Worm (Caenorhabditis elegans) whole organism, L2 larva: ENCODE data around the gene kgb-2.

ENCODE experiments used
- C34F6.9 ChIP-seq: fragments of 150-350 bp; optimal IDR thresholded peaks from 2 replicates; lab custom pipeline; 2014; ENCODE audit warnings: missing biosample characterization, missing genetic modification characterization
- F13H6.1 ChIP-seq: sonication (generic microtip); optimal IDR thresholded peaks from 2 replicates; lab custom pipeline; 2016; ENCODE audit warnings: missing genetic modification characterization, missing compliant biosample characterization
- R02D3.7 ChIP-seq: fragments of 150-350 bp; optimal IDR thresholded peaks from 2 replicates; lab custom pipeline; 2014; ENCODE audit warnings: missing biosample characterization, missing genetic modification characterization
- Y55F3AM.14 ChIP-seq: fragments of 200-800 bp; sonication (Bioruptor generic); optimal IDR thresholded peaks from 2 replicates; lab custom pipeline; 2018; ENCODE audit warnings: mild to moderate bottlenecking, missing genetic modification characterization, missing compliant biosample characterization
- ZK546.5 ChIP-seq: sonication (generic microtip); optimal IDR thresholded peaks from 2 replicates; lab custom pipeline; 2017; ENCODE audit warnings: missing biosample characterization, missing genetic modification characterization
- ama-1 ChIP-seq: fragments of 150-350 bp; optimal IDR thresholded peaks from 2 replicates; lab custom pipeline; 2018; ENCODE audit warnings: inconsistent platforms
- ceh-16 ChIP-seq: fragments of 150-350 bp; optimal IDR thresholded peaks from 2 replicates; lab custom pipeline; 2014; ENCODE audit warnings: missing biosample characterization, missing genetic modification characterization
- ceh-82 ChIP-seq: fragments of 150-350 bp; optimal IDR thresholded peaks from 2 replicates; lab custom pipeline; 2014; ENCODE audit warnings: missing biosample characterization, missing genetic modification characterization
- egl-27 ChIP-seq: sonication (generic microtip); optimal IDR thresholded peaks from 3 replicates; lab custom pipeline; 2017; ENCODE audit warnings: missing biosample characterization, missing genetic modification reagents, missing genetic modification characterization
- elt-3 ChIP-seq: sonication (generic microtip); optimal IDR thresholded peaks from 2 replicates; lab custom pipeline; 2017; ENCODE audit warnings: missing biosample characterization, missing genetic modification characterization
- fos-1 ChIP-seq: fragments of 150-350 bp; optimal IDR thresholded peaks from 2 replicates; lab custom pipeline; 2014; ENCODE audit warnings: missing biosample characterization, missing genetic modification characterization
- lin-13 ChIP-seq: fragments of 150-350 bp; optimal IDR thresholded peaks from 2 replicates; lab custom pipeline; 2014; ENCODE audit warnings: missing biosample characterization, missing genetic modification reagents, missing genetic modification characterization
- lin-39 ChIP-seq: fragments of 150-350 bp; optimal IDR thresholded peaks from 2 replicates; lab custom pipeline; 2014; ENCODE audit warnings: missing biosample characterization, missing genetic modification reagents, missing genetic modification characterization
- lsy-2 ChIP-seq, 2 experiments: fragments of 150-350 bp in 1 of 2; sonication (generic microtip) in 1 of 2; optimal IDR thresholded peaks; 2 replicates each; lab custom pipeline; 2014 to 2017; ENCODE audit warnings: missing biosample characterization in 2 of 2, missing genetic modification characterization in 2 of 2
- mbf-1 ChIP-seq: sonication (generic microtip); optimal IDR thresholded peaks from 2 replicates; lab custom pipeline; 2017; ENCODE audit warnings: missing biosample characterization, missing genetic modification characterization
- mdl-1 ChIP-seq, 2 experiments: fragments of 150-350 bp in 1 of 2; sonication (generic microtip) in 1 of 2; optimal IDR thresholded peaks; 2 replicates each; lab custom pipeline; 2017; ENCODE audit warnings: missing biosample characterization in 2 of 2, missing genetic modification characterization in 2 of 2
- nhr-11 ChIP-seq: fragments of 150-350 bp; optimal IDR thresholded peaks from 2 replicates; lab custom pipeline; 2014; ENCODE audit warnings: missing biosample characterization, missing genetic modification characterization
- nhr-12 ChIP-seq: fragments of 150-350 bp; optimal IDR thresholded peaks from 2 replicates; lab custom pipeline; 2014; ENCODE audit warnings: missing biosample characterization, missing genetic modification characterization
- nhr-129 ChIP-seq: fragments of 150-350 bp; optimal IDR thresholded peaks from 2 replicates; lab custom pipeline; 2014; ENCODE audit warnings: missing biosample characterization, missing genetic modification characterization
- nhr-21 ChIP-seq: fragments of 150-350 bp; optimal IDR thresholded peaks from 2 replicates; lab custom pipeline; 2014; ENCODE audit warnings: missing biosample characterization, missing genetic modification characterization
- nhr-23 ChIP-seq: fragments of 150-350 bp; optimal IDR thresholded peaks from 2 replicates; lab custom pipeline; 2014; ENCODE audit warnings: missing biosample characterization, missing genetic modification reagents, missing genetic modification characterization
- nhr-25 ChIP-seq: fragments of 150-350 bp; sonication (generic microtip); optimal IDR thresholded peaks from 3 replicates; lab custom pipeline; 2014; ENCODE audit warnings: missing biosample characterization, missing genetic modification characterization
- nhr-6 ChIP-seq: fragments of 150-350 bp; optimal IDR thresholded peaks from 2 replicates; lab custom pipeline; 2014; ENCODE audit warnings: missing biosample characterization, missing genetic modification characterization
- sem-4 ChIP-seq: fragments of 150-350 bp; optimal IDR thresholded peaks from 2 replicates; lab custom pipeline; 2014; ENCODE audit warnings: missing biosample characterization, missing genetic modification reagents, missing genetic modification characterization
- sma-3 ChIP-seq: sonication (generic microtip); optimal IDR thresholded peaks from 2 replicates; lab custom pipeline; 2016; ENCODE audit warnings: missing genetic modification reagents, missing genetic modification characterization, missing compliant biosample characterization
- unc-55 ChIP-seq: fragments of 150-350 bp; sonication (generic microtip); optimal IDR thresholded peaks from 3 replicates; lab custom pipeline; 2014; ENCODE audit warnings: missing biosample characterization, missing genetic modification reagents, missing genetic modification characterization
- unc-62 ChIP-seq: fragments of 150-350 bp; optimal IDR thresholded peaks from 2 replicates; lab custom pipeline; 2014; ENCODE audit warnings: missing biosample characterization, missing genetic modification reagents, missing genetic modification characterization
- ztf-1 ChIP-seq: fragments of 200-800 bp; sonication (Bioruptor generic); conservative IDR thresholded peaks from 2 replicates; pipeline ENCODE4 v1.3.6; 2022; ENCODE audit warnings: missing genetic modification characterization, missing compliant biosample characterization
- ztf-11 ChIP-seq: sonication (generic microtip); optimal IDR thresholded peaks from 2 replicates; lab custom pipeline; 2017; ENCODE audit warnings: missing biosample characterization, missing genetic modification characterization
- ztf-4 ChIP-seq: fragments of 150-350 bp; optimal IDR thresholded peaks from 2 replicates; lab custom pipeline; 2014; ENCODE audit warnings: missing biosample characterization, missing genetic modification characterization

kgb-2 gene

ce11 chrIV:3618719-3619118 lies 12.1 kb downstream of the kgb-2 start:
- TF ChIP-seq nhr-11 = no peak
- TF ChIP-seq ZK546.5 = no peak
- TF ChIP-seq elt-3 (tag; lab: Kevin White, UChicago) = no peak
- no peak for TF ChIP-seq nhr-12 (tag; lab: Kevin White, UChicago)
- TF ChIP-seq lin-13 = no peak
- TF ChIP-seq nhr-21 (tag; lab: Kevin White, UChicago) = no peak
- TF ChIP-seq nhr-6 (tag; lab: Kevin White, UChicago) = no peak
- no peak for TF ChIP-seq mdl-1 (tag; optimal IDR thresholded peaks at IDR 0.05; lab: Kevin White, UChicago)
- no peak for TF ChIP-seq fos-1 (tag; lab: Kevin White, UChicago)
- no peak for TF ChIP-seq sma-3

- TF ChIP-seq sem-4 (tag; lab: Kevin White, UChicago) (no peak), nhr-21 (tag; lab: Kevin White, UChicago) (no peak), ztf-4 (tag; lab: Kevin White, UChicago) (no peak), egl-27 (tag; lab: Kevin White, UChicago) (no peak), sma-3 (no peak), Y55F3AM.14 (no peak), unc-55 (GFP tag; lab: Kevin White, UChicago) (no peak), mbf-1 (tag; lab: Kevin White, UChicago) (no peak), lin-13 (no peak)
- TF ChIP-seq, all 48 proteins: peak for 0
Observed at ce11 chrIV:3621805-3622355, 15.3 kb downstream of the kgb-2 start.

- TF ChIP-seq unc-62 (GFP tag; lab: Kevin White, UChicago) (no peak), sem-4 (tag; lab: Kevin White, UChicago) (no peak), ceh-82 (tag; lab: Kevin White, UChicago) (no peak), ama-1 (lab: Kevin White, UChicago) (no peak), nhr-129 (no peak), ztf-11 (tag; lab: Kevin White, UChicago) (no peak), ZK546.5 (no peak), nhr-23 (tag; lab: Kevin White, UChicago) (no peak), nhr-21 (tag; lab: Kevin White, UChicago) (no peak), lsy-2 (tag; optimal IDR thresholded peaks at IDR 0.05; lab: Kevin White, UChicago) (no peak), ztf-1 (GFP tag; lab: Robert Waterston, UW) (no peak), lin-39 (no peak)
Observed at ce11 chrIV:3624597-3624996, 18.0 kb downstream of the kgb-2 start, which contains the start of the genes cha-1 and unc-17. Gene cha-1, minus strand, starts transcription at chrIV:3624697. Gene unc-17, minus strand, starts transcription at chrIV:3624699.

ce11 chrIV:3626447-3626846 lies 19.9 kb downstream of the kgb-2 start:
- TF ChIP-seq ceh-16 = no peak
- TF ChIP-seq C34F6.9 = peak; percentile 16

- no peak for TF ChIP-seq nhr-25 (tag; lab: Kevin White, UChicago)
- no peak for TF ChIP-seq egl-27 (tag; lab: Kevin White, UChicago)
- no peak for TF ChIP-seq elt-3 (tag; lab: Kevin White, UChicago)
Observed at ce11 chrIV:3628896-3629641, 22.5 kb downstream of the kgb-2 start.

ce11 chrIV:3632475-3632874 lies 25.9 kb downstream of the kgb-2 start:
- TF ChIP-seq ceh-16 (no peak), unc-62 (GFP tag; lab: Kevin White, UChicago) (no peak), R02D3.7 (tag; lab: Kevin White, UChicago) (no peak), F13H6.1 (tag; lab: Kevin White, UChicago) (no peak), ztf-1 (GFP tag; lab: Robert Waterston, UW) (no peak)
- TF ChIP-seq, all 48 proteins: peak for 0
